Fruit fly (Drosophila melanogaster): ENCODE measurements around the gene kibra.

DNA sequence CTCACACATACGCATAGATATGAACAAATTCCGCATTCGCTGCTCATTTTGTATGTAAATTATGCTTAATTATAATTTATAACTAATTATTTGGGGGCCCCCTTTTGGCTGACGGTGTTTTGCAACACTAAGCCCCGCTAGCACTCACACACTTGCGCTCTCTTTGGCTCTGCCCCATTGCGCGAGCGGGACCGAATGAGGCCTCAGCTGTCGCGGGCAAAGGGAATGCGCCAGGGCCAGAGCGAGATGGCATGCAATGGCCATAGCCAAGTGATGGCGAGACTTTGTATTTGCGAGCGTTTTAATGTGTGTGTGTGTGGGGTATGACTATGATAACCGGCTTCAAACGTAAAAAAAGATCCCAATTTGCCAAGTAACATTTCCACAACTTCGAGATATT, 15.0 kb upstream of the kibra start:
- peak; percentile 86 for TF ChIP-seq CG4496 (GFP tag; IDR thresholded peaks at IDR 0.05)
- no peak for TF ChIP-seq CG17806 (tag; optimal IDR thresholded peaks at IDR 0.05)
- TF ChIP-seq CG12605 (GFP tag; IDR thresholded peaks at IDR 0.05), result peak; percentile 27; the same call in 1 of the 2 replicates
- TF ChIP-seq CG8301 (tag; optimal IDR thresholded peaks at IDR 0.05), result no peak
- TF ChIP-seq CG32121 (GFP tag; IDR thresholded peaks at IDR 0.05), result peak; percentile 76
- no peak for TF ChIP-seq Pif1A (GFP tag; optimal IDR thresholded peaks at IDR 0.05)
- no peak for TF ChIP-seq D1 (tag; optimal IDR thresholded peaks at IDR 0.05)
- TF ChIP-seq Snoo (tag; optimal IDR thresholded peaks at IDR 0.05), result no peak
- no peak for TF ChIP-seq CG34367 (tag; optimal IDR thresholded peaks at IDR 0.05)
- no peak for TF ChIP-seq CG10348 (GFP tag; IDR thresholded peaks at IDR 0.05)
- no peak for TF ChIP-seq rn (GFP tag; IDR thresholded peaks at IDR 0.05)
- peak; percentile 25 for TF ChIP-seq EcR (GFP tag; optimal IDR thresholded peaks at IDR 0.05)
- TF ChIP-seq CG13204 (GFP tag; optimal IDR thresholded peaks at IDR 0.05), result peak; percentile 44
